Worm (Caenorhabditis elegans): ENCODE measurements around the gene zipt-2.3.
A peak's percentile ranks its signal among the peaks of the same experiment; 100 is the strongest.

zipt-2.3 gene

ce11 chrII:13715733-13716132, at the start of gene zipt-2.3:
TSS of gene zipt-2.3 (minus strand) at chrII:13715879.
- TF ChIP-seq fkh-2 (tag; optimal IDR thresholded peaks at IDR 0.05) (no peak), nhr-67 (tag; optimal IDR thresholded peaks at IDR 0.05) (no peak), nhr-76 (tag; optimal IDR thresholded peaks at IDR 0.05) (no peak), fkh-10 (GFP tag; optimal IDR thresholded peaks at IDR 0.05) (no peak), lin-15B (tag; optimal IDR thresholded peaks at IDR 0.05) (no peak), pha-4 (tag; optimal IDR thresholded peaks at IDR 0.05) (peak; percentile 26), lin-39 (tag; optimal IDR thresholded peaks at IDR 0.05) (no peak), nhr-43 (tag; optimal IDR thresholded peaks at IDR 0.05; ENCODE audit: poor library complexity, severe bottlenecking) (no peak), lsy-12 (tag; optimal IDR thresholded peaks at IDR 0.05) (no peak), ZK546.5 (tag; optimal IDR thresholded peaks at IDR 0.05) (no peak), nhr-28 (tag; optimal IDR thresholded peaks at IDR 0.05) (no peak), jun-1 (tag; optimal IDR thresholded peaks at IDR 0.05) (no peak), egl-27 (tag; optimal IDR thresholded peaks at IDR 0.05) (no peak), nhr-11 (tag; optimal IDR thresholded peaks at IDR 0.05) (no peak), elt-3 (tag; optimal IDR thresholded peaks at IDR 0.05) (no peak), pqm-1 (tag; optimal IDR thresholded peaks at IDR 0.05) (peak; percentile 63), nhr-23 (tag; optimal IDR thresholded peaks at IDR 0.05) (no peak), ztf-4 (tag; optimal IDR thresholded peaks at IDR 0.05) (no peak), nhr-25 (tag; optimal IDR thresholded peaks at IDR 0.05) (no peak), nhr-237 (tag; optimal IDR thresholded peaks at IDR 0.05) (no peak), eor-1 (tag; optimal IDR thresholded peaks at IDR 0.05) (no peak), hmg-11 (tag; optimal IDR thresholded peaks at IDR 0.05) (no peak), elt-2 (tag; optimal IDR thresholded peaks at IDR 0.05) (peak; percentile 75), daf-12 (tag; optimal IDR thresholded peaks at IDR 0.05) (no peak), mml-1 (tag; optimal IDR thresholded peaks at IDR 0.05) (no peak)

- TF ChIP-seq pha-4 (tag; optimal IDR thresholded peaks at IDR 0.05) (peak; percentile 75), ZK546.5 (tag; optimal IDR thresholded peaks at IDR 0.05) (no peak), lin-15B (tag; optimal IDR thresholded peaks at IDR 0.05) (no peak), egl-5 (tag; optimal IDR thresholded peaks at IDR 0.05) (no peak), tbx-2 (tag; optimal IDR thresholded peaks at IDR 0.05) (no peak), sea-2 (GFP tag; optimal IDR thresholded peaks at IDR 0.05) (no peak)
These were observed 47.4 kb upstream of the zipt-2.3 start, which contains the start of gene arrd-11 for ce11 chrII:13763009-13763468. TSS of gene arrd-11 (plus strand) at chrII:13763418.

ce11 chrII:13758108-13758507, 42.4 kb upstream of the zipt-2.3 start, which contains the start of gene arrd-13:
TSS of gene arrd-13 (plus strand) at chrII:13758408.
- TF ChIP-seq unc-39 (tag; optimal IDR thresholded peaks at IDR 0.05) (no peak), ceh-16 (tag; optimal IDR thresholded peaks at IDR 0.05) (no peak), ceh-28 (tag; optimal IDR thresholded peaks at IDR 0.05) (no peak), pqm-1 (tag; optimal IDR thresholded peaks at IDR 0.05) (no peak), R02D3.7 (tag; optimal IDR thresholded peaks at IDR 0.05) (no peak), fkh-2 (tag; optimal IDR thresholded peaks at IDR 0.05) (no peak), ZK546.5 (tag; optimal IDR thresholded peaks at IDR 0.05) (no peak), sea-2 (GFP tag; optimal IDR thresholded peaks at IDR 0.05) (no peak), daf-12 (tag; optimal IDR thresholded peaks at IDR 0.05) (no peak), lsy-12 (tag; optimal IDR thresholded peaks at IDR 0.05) (no peak), tbx-2 (tag; optimal IDR thresholded peaks at IDR 0.05) (no peak), ztf-4 (tag; optimal IDR thresholded peaks at IDR 0.05) (no peak), lin-39 (tag; optimal IDR thresholded peaks at IDR 0.05) (no peak), nhr-67 (tag; optimal IDR thresholded peaks at IDR 0.05) (no peak), aly-2 (tag; optimal IDR thresholded peaks at IDR 0.05) (no peak), pha-4 (tag; optimal IDR thresholded peaks at IDR 0.05) (no peak), fkh-10 (GFP tag; optimal IDR thresholded peaks at IDR 0.05) (no peak)

- TF ChIP-seq skn-1 (tag; optimal IDR thresholded peaks at IDR 0.05) (no peak), pha-4 (tag; optimal IDR thresholded peaks at IDR 0.05) (no peak), hmg-11 (tag; optimal IDR thresholded peaks at IDR 0.05) (peak; percentile 15), ceh-28 (tag; optimal IDR thresholded peaks at IDR 0.05) (no peak), nhr-12 (tag; optimal IDR thresholded peaks at IDR 0.05) (no peak), elt-3 (tag; optimal IDR thresholded peaks at IDR 0.05) (no peak), egl-27 (tag; optimal IDR thresholded peaks at IDR 0.05) (no peak), fos-1 (tag; optimal IDR thresholded peaks at IDR 0.05) (no peak), lin-15B (tag; optimal IDR thresholded peaks at IDR 0.05) (no peak), fkh-10 (GFP tag; optimal IDR thresholded peaks at IDR 0.05) (no peak), zag-1 (tag; optimal IDR thresholded peaks at IDR 0.05) (no peak), unc-39 (tag; optimal IDR thresholded peaks at IDR 0.05) (no peak), eor-1 (tag; optimal IDR thresholded peaks at IDR 0.05) (no peak), nfya-1 (tag; optimal IDR thresholded peaks at IDR 0.05; ENCODE audit: insufficient read depth) (peak; percentile 29), nhr-76 (tag; optimal IDR thresholded peaks at IDR 0.05) (no peak), nhr-11 (tag; optimal IDR thresholded peaks at IDR 0.05) (no peak), aly-2 (tag; optimal IDR thresholded peaks at IDR 0.05) (no peak), ceh-16 (tag; optimal IDR thresholded peaks at IDR 0.05) (no peak), lin-39 (tag; optimal IDR thresholded peaks at IDR 0.05) (peak; percentile 40)
These were observed 40.6 kb upstream of the zipt-2.3 start for ce11 chrII:13756232-13756631.
